Fruit fly (Drosophila melanogaster) whole organism, embryonic: Measurements from ENCODE around the gene CG5568.

ENCODE experiments used
- B-H1 ChIP-seq: fragments of 200-800 bp; sonication (Bioruptor generic); IDR thresholded peaks from 3 replicates; pipeline ENCODE4 v1.3.6; 2022; ENCODE audit warnings: missing biosample characterization, missing genetic modification characterization
- BtbVII ChIP-seq: fragments of 200-800 bp; sonication (Bioruptor generic); optimal IDR thresholded peaks from 3 replicates; lab custom pipeline; 2017; ENCODE audit warnings: missing biosample characterization, mild to moderate bottlenecking, missing genetic modification characterization
- CG10274 ChIP-seq: fragments of 200-800 bp; sonication (Bioruptor generic); optimal IDR thresholded peaks from 3 replicates; lab custom pipeline; 2017; ENCODE audit warnings: missing biosample characterization, mild to moderate bottlenecking, missing genetic modification characterization
- CG10366 ChIP-seq: fragments of 200-800 bp; sonication (Bioruptor generic); IDR thresholded peaks from 2 replicates; pipeline ENCODE4 v1.3.6; 2022; ENCODE audit warnings: missing biosample characterization, missing genetic modification characterization
- CG11723 ChIP-seq: fragments of 200-800 bp; sonication (Bioruptor generic); optimal IDR thresholded peaks from 2 replicates; lab custom pipeline; 2017; ENCODE audit warnings: missing biosample characterization, mild to moderate bottlenecking, missing genetic modification characterization
- CG14710 ChIP-seq: fragments of 200-800 bp; sonication (Bioruptor generic); optimal IDR thresholded peaks from 3 replicates; lab custom pipeline; 2019; ENCODE audit warnings: missing biosample characterization, mild to moderate bottlenecking, missing genetic modification characterization, moderate library complexity
- CG1529 ChIP-seq: fragments of 200-800 bp; sonication (Bioruptor generic); optimal IDR thresholded peaks from 3 replicates; lab custom pipeline; 2018; ENCODE audit warnings: missing biosample characterization, missing genetic modification characterization
- CG1647 ChIP-seq: fragments of 200-800 bp; sonication (Bioruptor generic); optimal IDR thresholded peaks from 3 replicates; lab custom pipeline; 2016; ENCODE audit warnings: missing biosample characterization, missing genetic modification characterization
- CG16815 ChIP-seq: fragments of 200-800 bp; sonication (Bioruptor generic); optimal IDR thresholded peaks from 3 replicates; lab custom pipeline; 2017; ENCODE audit warnings: missing biosample characterization, mild to moderate bottlenecking, missing genetic modification characterization
- CG17829 ChIP-seq: fragments of 200-800 bp; optimal IDR thresholded peaks from 2 replicates; lab custom pipeline; 2019; ENCODE audit warnings: missing biosample characterization, mild to moderate bottlenecking, missing genetic modification characterization, moderate library complexity
- CG2116 ChIP-seq: fragments of 200-800 bp; sonication (Bioruptor generic); optimal IDR thresholded peaks from 3 replicates; lab custom pipeline; 2018; ENCODE audit warnings: missing biosample characterization, mild to moderate bottlenecking, missing genetic modification characterization
- CG2120 ChIP-seq: fragments of 200-800 bp; sonication (Bioruptor generic); optimal IDR thresholded peaks from 3 replicates; lab custom pipeline; 2016; ENCODE audit warnings: missing biosample characterization, missing genetic modification characterization
- CG3065 ChIP-seq: fragments of 200-800 bp; sonication (Bioruptor generic); optimal IDR thresholded peaks from 2 replicates; lab custom pipeline; 2016; ENCODE audit warnings: missing biosample characterization, missing genetic modification characterization
- CG31441 ChIP-seq: fragments of 200-800 bp; sonication (Bioruptor generic); IDR thresholded peaks from 2 replicates; pipeline ENCODE4 v1.3.6; 2022; ENCODE audit warnings: missing biosample characterization, missing genetic modification characterization
- CG32772 ChIP-seq: fragments of 200-800 bp; sonication (Bioruptor generic); IDR thresholded peaks from 2 replicates; pipeline ENCODE4 v1.3.6; 2022; ENCODE audit warnings: missing biosample characterization, missing genetic modification characterization
- CG5245 ChIP-seq: fragments of 200-800 bp; sonication (Bioruptor generic); optimal IDR thresholded peaks from 3 replicates; lab custom pipeline; 2016; ENCODE audit warnings: missing biosample characterization, missing genetic modification characterization
- CG6654 ChIP-seq: fragments of 200-800 bp; sonication (Bioruptor generic); optimal IDR thresholded peaks from 2 replicates; lab custom pipeline; 2017; ENCODE audit warnings: missing biosample characterization, mild to moderate bottlenecking, missing genetic modification characterization
- CG8359 ChIP-seq: fragments of 200-800 bp; sonication (Bioruptor generic); optimal IDR thresholded peaks from 2 replicates; lab custom pipeline; 2017; ENCODE audit warnings: missing biosample characterization, mild to moderate bottlenecking, missing genetic modification characterization, borderline replicate concordance
- CkIIα-i1 ChIP-seq: fragments of 200-800 bp; sonication (Bioruptor generic); IDR thresholded peaks from 2 replicates; pipeline ENCODE4 v1.3.6; 2022; ENCODE audit warnings: missing biosample characterization, missing genetic modification characterization
- Dll ChIP-seq: fragments of 200-800 bp; sonication (Bioruptor generic); IDR thresholded peaks from 4 replicates; pipeline ENCODE4 v1.3.6; 2022; ENCODE audit warnings: missing biosample characterization, missing genetic modification characterization; ENCODE audit not compliant: partially characterized antibody
- Dref ChIP-seq: fragments of 200-800 bp; sonication (Bioruptor generic); IDR thresholded peaks from 2 replicates; pipeline ENCODE4 v1.3.6; 2022; ENCODE audit warnings: missing biosample characterization, missing genetic modification characterization
- Jarid2 ChIP-seq: fragments of 200-800 bp; sonication (Bioruptor generic); optimal IDR thresholded peaks from 3 replicates; lab custom pipeline; 2017; ENCODE audit warnings: mild to moderate bottlenecking, missing biosample characterization, missing genetic modification reagents, missing genetic modification characterization
- Kr ChIP-seq: fragments of 200-800 bp; sonication (Bioruptor generic); optimal IDR thresholded peaks from 2 replicates; lab custom pipeline; 2017; ENCODE audit warnings: missing biosample characterization, mild to moderate bottlenecking, missing genetic modification characterization
- MESR4 ChIP-seq: fragments of 200-800 bp; sonication (Bioruptor generic); optimal IDR thresholded peaks from 2 replicates; lab custom pipeline; 2018; ENCODE audit warnings: missing biosample characterization, mild to moderate bottlenecking, missing genetic modification characterization, moderate library complexity
- Opbp ChIP-seq: fragments of 200-800 bp; sonication (Bioruptor generic); IDR thresholded peaks from 3 replicates; pipeline ENCODE4 v1.3.6; 2022; ENCODE audit warnings: missing biosample characterization, missing genetic modification characterization; ENCODE audit not compliant: partially characterized antibody
- YL-1 ChIP-seq: fragments of 200-800 bp; sonication (Bioruptor generic); optimal IDR thresholded peaks from 3 replicates; lab custom pipeline; 2017; ENCODE audit warnings: missing biosample characterization, mild to moderate bottlenecking, missing genetic modification characterization
- ara ChIP-seq: fragments of 200-800 bp; sonication (Bioruptor generic); IDR thresholded peaks from 2 replicates; pipeline ENCODE4 v1.3.6; 2022; ENCODE audit warnings: missing biosample characterization, missing genetic modification characterization
- bsh ChIP-seq, 2 experiments: fragments of 200-800 bp; sonication (Bioruptor generic); optimal IDR thresholded peaks; 2 replicates each; lab custom pipeline; 2017 to 2018; ENCODE audit warnings: mild to moderate bottlenecking in 2 of 2, missing biosample characterization in 2 of 2, missing genetic modification characterization in 2 of 2, moderate library complexity in 1 of 2
- dmrt11E ChIP-seq: fragments of 200-800 bp; sonication (Bioruptor generic); optimal IDR thresholded peaks from 3 replicates; lab custom pipeline; 2018; ENCODE audit warnings: missing biosample characterization, mild to moderate bottlenecking, missing genetic modification characterization, moderate library complexity
- gcm ChIP-seq: fragments of 200-800 bp; sonication (Bioruptor generic); optimal IDR thresholded peaks from 2 replicates; lab custom pipeline; 2019; ENCODE audit warnings: missing biosample characterization, mild to moderate bottlenecking, missing genetic modification characterization, moderate library complexity
- ind ChIP-seq: fragments of 200-800 bp; sonication (Bioruptor generic); optimal IDR thresholded peaks from 3 replicates; lab custom pipeline; 2016; ENCODE audit warnings: missing biosample characterization, missing genetic modification characterization
- jing ChIP-seq: fragments of 200-800 bp; sonication (Bioruptor generic); optimal IDR thresholded peaks from 2 replicates; lab custom pipeline; 2018; ENCODE audit warnings: missing biosample characterization, mild to moderate bottlenecking, missing genetic modification characterization
- mam ChIP-seq: fragments of 200-800 bp; sonication (Bioruptor generic); optimal IDR thresholded peaks from 3 replicates; lab custom pipeline; 2016; ENCODE audit warnings: missing biosample characterization, missing genetic modification characterization
- nerfin-1 ChIP-seq: fragments of 200-800 bp; sonication (Bioruptor generic); optimal IDR thresholded peaks from 3 replicates; lab custom pipeline; 2019; ENCODE audit warnings: missing biosample characterization, mild to moderate bottlenecking, missing genetic modification characterization, moderate library complexity
- peb ChIP-seq: fragments of 200-800 bp; sonication (Bioruptor generic); IDR thresholded peaks from 2 replicates; pipeline ENCODE4 v1.3.6; 2022; ENCODE audit warnings: missing biosample characterization, missing genetic modification characterization
- ranshi ChIP-seq: fragments of 200-800 bp; sonication (Bioruptor generic); IDR thresholded peaks from 2 replicates; pipeline ENCODE4 v1.3.6; 2022; ENCODE audit warnings: missing biosample characterization, missing genetic modification characterization
- repo ChIP-seq: fragments of 200-800 bp; sonication (Bioruptor generic); optimal IDR thresholded peaks from 2 replicates; lab custom pipeline; 2016; ENCODE audit warnings: missing biosample characterization, missing genetic modification characterization
- tna ChIP-seq: fragments of 200-800 bp; sonication (Bioruptor generic); IDR thresholded peaks from 2 replicates; pipeline ENCODE4 v1.3.6; 2022; ENCODE audit warnings: missing biosample characterization, missing genetic modification characterization; ENCODE audit not compliant: partially characterized antibody
- tx ChIP-seq: fragments of 200-800 bp; sonication (Bioruptor generic); optimal IDR thresholded peaks from 2 replicates; lab custom pipeline; 2016; ENCODE audit warnings: missing biosample characterization, missing genetic modification characterization
- usp ChIP-seq: fragments of >200 bp; optimal IDR thresholded peaks from 2 replicates; lab custom pipeline; 2017; ENCODE audit warnings: missing biosample characterization, missing genetic modification characterization
- vnd ChIP-seq: fragments of 200-800 bp; sonication (Bioruptor generic); IDR thresholded peaks from 3 replicates; pipeline ENCODE4 v1.3.6; 2022; ENCODE audit warnings: missing biosample characterization, missing genetic modification characterization; ENCODE audit not compliant: partially characterized antibody

Gene CG5568

dm6 chr3L:5881310-5882208 lies 10.3 kb downstream of the CG5568 start (continued):
- TF ChIP-seq Jarid2 (GFP tag; lab: Kevin White, UChicago), result no peak
- no peak for TF ChIP-seq ranshi (GFP tag; lab: Robert Waterston, UW)
- TF ChIP-seq CG16815 (GFP tag; lab: Kevin White, UChicago), result peak; percentile 45
- peak in 1 of 2 experiments; percentile 60 for TF ChIP-seq bsh (GFP tag; optimal IDR thresholded peaks at IDR 0.05; lab: Kevin White, UChicago)
- no peak for TF ChIP-seq Opbp (GFP tag; lab: Robert Waterston, UW)
- no peak for TF ChIP-seq YL-1 (GFP tag; lab: Kevin White, UChicago)
- TF ChIP-seq CG5245 (GFP tag; lab: Kevin White, UChicago), result no peak
- TF ChIP-seq tna, result no peak
- TF ChIP-seq peb (GFP tag; lab: Robert Waterston, UW), result no peak
- TF ChIP-seq CG6654 (GFP tag; lab: Kevin White, UChicago), result no peak
- no peak for TF ChIP-seq usp (GFP tag; lab: Kevin White, UChicago)
- TF ChIP-seq jing, result no peak
- peak; percentile 45; the same call in 1 of the 2 replicates for TF ChIP-seq CG10366 (GFP tag; lab: Robert Waterston, UW)
- TF ChIP-seq CG3065 (GFP tag; lab: Kevin White, UChicago), result peak; percentile 12
- no peak for TF ChIP-seq repo (GFP tag; lab: Kevin White, UChicago)
- peak; percentile 22 for TF ChIP-seq mam (GFP tag; lab: Kevin White, UChicago)
- TF ChIP-seq CG1647 (GFP tag; lab: Kevin White, UChicago), result no peak
- no peak for TF ChIP-seq vnd (GFP tag; lab: Robert Waterston, UW)
- TF ChIP-seq BtbVII, result no peak
- no peak for TF ChIP-seq CG17829 (tag; lab: Kevin White, UChicago)
- no peak for TF ChIP-seq MESR4
- no peak for TF ChIP-seq ara (GFP tag; lab: Robert Waterston, UW)
- TF ChIP-seq nerfin-1 (tag; lab: Kevin White, UChicago), result no peak
- no peak for TF ChIP-seq CG14710 (tag; lab: Kevin White, UChicago)
- TF ChIP-seq CG31441 (GFP tag; lab: Robert Waterston, UW), result no peak
- peak; percentile 3 for TF ChIP-seq tx
- no peak for TF ChIP-seq CG10274 (GFP tag; lab: Kevin White, UChicago)
- no peak for TF ChIP-seq Kr (GFP tag; lab: Kevin White, UChicago)
- peak; percentile 49 for TF ChIP-seq CG1529 (GFP tag; lab: Kevin White, UChicago)
- peak; percentile 73 for TF ChIP-seq dmrt11E (tag; lab: Kevin White, UChicago)
- no peak for TF ChIP-seq Dref (GFP tag; lab: Robert Waterston, UW)
- TF ChIP-seq CG2120 (GFP tag; lab: Kevin White, UChicago), result no peak
- TF ChIP-seq gcm, result no peak
- TF ChIP-seq ind (GFP tag; lab: Kevin White, UChicago), result no peak
- TF ChIP-seq CG8359 (GFP tag; lab: Kevin White, UChicago), result no peak
- no peak for TF ChIP-seq CG32772 (GFP tag; lab: Robert Waterston, UW)
- no peak for TF ChIP-seq CkIIα-i1 (GFP tag; lab: Robert Waterston, UW)
- peak; percentile 17 for TF ChIP-seq CG2116
- TF ChIP-seq B-H1 (GFP tag; lab: Robert Waterston, UW), result no peak
- TF ChIP-seq Dll, result no peak

dm6 chr3L:5882209-5882403 lies 10.8 kb downstream of the CG5568 start, which contains the start of gene CG13287:
TSS of gene CG13287 (plus strand) at chr3L:5882304.
- TF ChIP-seq CG11723 (no peak), nerfin-1 (tag; lab: Kevin White, UChicago) (peak; percentile 45)
